Fruit fly (Drosophila melanogaster) S2 (cell line): ENCODE data around the gene CG4829.

ENCODE experiments used
- CG8478 ChIP-seq: fragments of >200 bp; optimal IDR thresholded peaks from 2 replicates; lab custom pipeline; 2018
- CTCF ChIP-seq, 2 experiments: fragments of >200 bp; optimal IDR thresholded peaks; 2 replicates each; lab custom pipeline; 2018

dm6 chrX:16765809-16766208 lies 45.7 kb upstream of the CG4829 start:
- TF ChIP-seq CTCF (optimal IDR thresholded peaks at IDR 0.05; lab: Kevin White, UChicago) (no peak), CG8478 (lab: Kevin White, UChicago) (no peak)
